Worm (Caenorhabditis elegans): ENCODE results near the gene cct-8.

Gene cct-8

ce11 chrIV:1070383-1070782 is 23.3 kb downstream of the cct-8 start (continued):
- no peak for TF ChIP-seq ZK337.2 (GFP tag; IDR thresholded peaks at IDR 0.05)
- peak; percentile 34 for TF ChIP-seq nhr-10 (tag; optimal IDR thresholded peaks at IDR 0.05)
- TF ChIP-seq nhr-111 (GFP tag; optimal IDR thresholded peaks at IDR 0.05): no peak
- TF ChIP-seq ceh-44 (GFP tag; IDR thresholded peaks at IDR 0.05): no peak
- peak; percentile 90 for TF ChIP-seq ceh-20 (GFP tag; IDR thresholded peaks at IDR 0.05)
- peak; percentile 85 for TF ChIP-seq nhr-11 (tag; optimal IDR thresholded peaks at IDR 0.05)
- 0 out of 2 replicates have a peak, but pooled peaks have one; percentile 46 for TF ChIP-seq snpc-1.2 (GFP tag; IDR thresholded peaks at IDR 0.05)
- TF ChIP-seq lin-1 (GFP tag; IDR thresholded peaks at IDR 0.05): peak; percentile 51; the same call in 1 of the 2 replicates
- no peak for TF ChIP-seq egl-27 (tag; optimal IDR thresholded peaks at IDR 0.05)
- peak in 1 of 2 experiments; percentile 86 for TF ChIP-seq daf-16 (GFP tag; optimal IDR thresholded peaks at IDR 0.05)
- TF ChIP-seq daf-16 (tag; optimal IDR thresholded peaks at IDR 0.05): peak; percentile 89
- TF ChIP-seq egl-43 (GFP tag; IDR thresholded peaks at IDR 0.05): peak; percentile 80
- TF ChIP-seq hif-1 (tag; optimal IDR thresholded peaks at IDR 0.05): peak; percentile 2 to 89
- peak; percentile 86 for TF ChIP-seq ctbp-1 (GFP tag; IDR thresholded peaks at IDR 0.05)
- TF ChIP-seq ZK546.5 (tag; optimal IDR thresholded peaks at IDR 0.05): peak in 1 of 2 experiments; percentile 17
- TF ChIP-seq tra-1 (GFP tag; IDR thresholded peaks at IDR 0.05): peak; percentile 62; the same call in 1 of the 2 replicates
- TF ChIP-seq T26A8.4 (GFP tag; IDR thresholded peaks at IDR 0.05): peak; percentile 88
- peak; percentile 1 for TF ChIP-seq ceh-32 (tag; optimal IDR thresholded peaks at IDR 0.05; ENCODE audit: poor library complexity)
- TF ChIP-seq rbr-2 (tag; optimal IDR thresholded peaks at IDR 0.05): peak; percentile 91
- TF ChIP-seq zag-1 (tag; optimal IDR thresholded peaks at IDR 0.05): peak; percentile 43
- TF ChIP-seq daf-8 (GFP tag; IDR thresholded peaks at IDR 0.05): no peak
- peak; percentile 61 for TF ChIP-seq spr-1 (tag; optimal IDR thresholded peaks at IDR 0.05)
- peak; percentile 91 for TF ChIP-seq nhr-77 (tag; optimal IDR thresholded peaks at IDR 0.05)
- peak; percentile 88 for TF ChIP-seq saeg-2 (GFP tag; IDR thresholded peaks at IDR 0.05)
- peak; percentile 23 for TF ChIP-seq mxl-3 (GFP tag; optimal IDR thresholded peaks at IDR 0.05)
- TF ChIP-seq nhr-76 (tag; optimal IDR thresholded peaks at IDR 0.05): no peak
- TF ChIP-seq arid-1 (GFP tag; conservative IDR thresholded peaks at IDR 0.05): peak; percentile 41; the same call in 1 of the 2 replicates
- no peak for TF ChIP-seq Y48G9A.11 (GFP tag; IDR thresholded peaks at IDR 0.05)
- 0 out of 4 replicates have a peak, but pooled peaks of 1 of the 2 experiments have one; percentile 35 for TF ChIP-seq madf-5 (GFP tag; IDR thresholded peaks at IDR 0.05)
- TF ChIP-seq nhr-102 (tag; optimal IDR thresholded peaks at IDR 0.05): peak; percentile 81
- TF ChIP-seq dve-1 (tag; optimal IDR thresholded peaks at IDR 0.05; ENCODE audit: insufficient read depth): peak; percentile 97
- TF ChIP-seq hlh-30 (tag; optimal IDR thresholded peaks at IDR 0.05; ENCODE audit: insufficient read depth): peak; percentile 94
- peak; percentile 95 for TF ChIP-seq set-16 (GFP tag; IDR thresholded peaks at IDR 0.05)
- no peak for TF ChIP-seq mdt-29 (GFP tag; IDR thresholded peaks at IDR 0.05)
- no peak for TF ChIP-seq D1046.2 (GFP tag; IDR thresholded peaks at IDR 0.05)
- no peak for TF ChIP-seq F26F4.8 (GFP tag; conservative IDR thresholded peaks at IDR 0.05)
- no peak for TF ChIP-seq snpc-4 (tag; optimal IDR thresholded peaks at IDR 0.05)
- TF ChIP-seq unc-62 (GFP tag; optimal IDR thresholded peaks at IDR 0.05 in 1 of 2): peak in 1 of 2 experiments; percentile 51
- TF ChIP-seq unc-62 (tag; optimal IDR thresholded peaks at IDR 0.05): no peak
- TF ChIP-seq Y5F2A.4 (GFP tag; optimal IDR thresholded peaks at IDR 0.05): no peak
- TF ChIP-seq attf-4 (tag; optimal IDR thresholded peaks at IDR 0.05): peak; percentile 40
- TF ChIP-seq lin-13 (GFP tag; optimal IDR thresholded peaks at IDR 0.05): peak; percentile 67
- TF ChIP-seq hmg-1.1 (GFP tag; IDR thresholded peaks at IDR 0.05): peak; percentile 84
- no peak for TF ChIP-seq nhr-41 (GFP tag; IDR thresholded peaks at IDR 0.05)
- 0 out of 2 replicates have a peak, but pooled peaks have one; percentile 15 for TF ChIP-seq lin-29 (GFP tag; IDR thresholded peaks at IDR 0.05)

All from whole organism, L4 larva.